Comparison of ENCODE assay signal across 3 fruit fly cellular contexts in genomic region chr2L:9134209-9134608, dm6.
TF ChIP-seq lines count a peak whose summit lies in the region.

No protein-coding gene starts in this region.

- no peak for TF ChIP-seq CTCF in whole organism, embryonic (GFP tag; optimal IDR thresholded peaks at IDR 0.05; lab: Kevin White, UChicago)

TF ChIP-seq in whole organism, adult, 20 proteins besides CTCF, POLR2A, EP300 and RAD21:
- TF ChIP-seq kay (GFP tag; lab: Kevin White, UChicago; ENCODE audit: borderline replicate concordance) (peak; percentile 49), CG11617 (GFP tag; optimal IDR thresholded peaks at IDR 0.05; lab: Kevin White, UChicago) (no peak)

TF ChIP-seq in whole organism, embryonic, 481 proteins besides CTCF, POLR2A, EP300 and RAD21 (continues in another document):
- TF ChIP-seq HHEX (GFP tag; optimal IDR thresholded peaks at IDR 0.05; lab: Kevin White, UChicago) (no peak), hb (GFP tag; IDR thresholded peaks at IDR 0.05; lab: Robert Waterston, UW; ENCODE audit: partially characterized antibody) (no peak), pho (GFP tag; optimal IDR thresholded peaks at IDR 0.05; lab: Kevin White, UChicago) (no peak), nom (GFP tag; optimal IDR thresholded peaks at IDR 0.05; lab: Kevin White, UChicago) (no peak), gem (tag; optimal IDR thresholded peaks at IDR 0.05; lab: Kevin White, UChicago) (no peak), D (optimal IDR thresholded peaks at IDR 0.05; lab: Kevin White, UChicago) (no peak), D (GFP tag; optimal IDR thresholded peaks at IDR 0.05; lab: Kevin White, UChicago) (no peak), CG17612 (GFP tag; IDR thresholded peaks at IDR 0.05; lab: Robert Waterston, UW) (no peak), CG10959 (GFP tag; IDR thresholded peaks at IDR 0.05; lab: Robert Waterston, UW) (no peak), mld (GFP tag; IDR thresholded peaks at IDR 0.05; lab: Robert Waterston, UW; ENCODE audit: partially characterized antibody) (no peak), CoRest (tag; optimal IDR thresholded peaks at IDR 0.05; lab: Kevin White, UChicago) (no peak), Hr78 (GFP tag; optimal IDR thresholded peaks at IDR 0.05; lab: Kevin White, UChicago) (no peak), Sry-δ (GFP tag; optimal IDR thresholded peaks at IDR 0.05; lab: Kevin White, UChicago) (no peak), her (GFP tag; optimal IDR thresholded peaks at IDR 0.05; lab: Kevin White, UChicago) (no peak), ci (GFP tag; IDR thresholded peaks at IDR 0.05; lab: Robert Waterston, UW) (no peak), otp (GFP tag; IDR thresholded peaks at IDR 0.05; lab: Robert Waterston, UW) (no peak), E2f2 (GFP tag; IDR thresholded peaks at IDR 0.05; lab: Robert Waterston, UW) (peak; percentile 27; the same call in 1 of the 2 replicates), chinmo (GFP tag; IDR thresholded peaks at IDR 0.05; lab: Robert Waterston, UW; ENCODE audit: partially characterized antibody) (0 out of 4 replicates have a peak, but pooled peaks have one; percentile 67), schlank (tag; optimal IDR thresholded peaks at IDR 0.05; lab: Kevin White, UChicago) (no peak), CG1024 (GFP tag; IDR thresholded peaks at IDR 0.05; lab: Robert Waterston, UW) (no peak), CG2116 (GFP tag; optimal IDR thresholded peaks at IDR 0.05; lab: Kevin White, UChicago) (no peak), CG31441 (GFP tag; IDR thresholded peaks at IDR 0.05; lab: Robert Waterston, UW) (no peak), Hr39 (optimal IDR thresholded peaks at IDR 0.05; lab: Kevin White, UChicago) (no peak), CG6791 (GFP tag; IDR thresholded peaks at IDR 0.05; lab: Robert Waterston, UW; ENCODE audit: partially characterized antibody) (no peak), sug (tag; optimal IDR thresholded peaks at IDR 0.05; lab: Kevin White, UChicago) (peak; percentile 75), bsh (GFP tag; optimal IDR thresholded peaks at IDR 0.05; lab: Kevin White, UChicago) (no peak), CG34224 (GFP tag; IDR thresholded peaks at IDR 0.05; lab: Robert Waterston, UW; ENCODE audit: partially characterized antibody) (no peak), luna (GFP tag; optimal IDR thresholded peaks at IDR 0.05; lab: Kevin White, UChicago) (no peak), lmd (GFP tag; IDR thresholded peaks at IDR 0.05; lab: Robert Waterston, UW) (no peak), vvl (GFP tag; IDR thresholded peaks at IDR 0.05; lab: Robert Waterston, UW) (no peak), insv (GFP tag; optimal IDR thresholded peaks at IDR 0.05; lab: Kevin White, UChicago) (no peak), gcm (GFP tag; optimal IDR thresholded peaks at IDR 0.05; lab: Kevin White, UChicago) (no peak), kah (GFP tag; optimal IDR thresholded peaks at IDR 0.05; lab: Kevin White, UChicago) (no peak), gcm2 (GFP tag; optimal IDR thresholded peaks at IDR 0.05; lab: Kevin White, UChicago) (no peak), NC2α (GFP tag; optimal IDR thresholded peaks at IDR 0.05; lab: Kevin White, UChicago) (no peak), Hey (tag; optimal IDR thresholded peaks at IDR 0.05; lab: Kevin White, UChicago) (peak; percentile 35), Neu2 (GFP tag; optimal IDR thresholded peaks at IDR 0.05; lab: Kevin White, UChicago; ENCODE audit: borderline replicate concordance) (no peak), lab (GFP tag; optimal IDR thresholded peaks at IDR 0.05; lab: Kevin White, UChicago) (peak; percentile 51), CG17568 (GFP tag; optimal IDR thresholded peaks at IDR 0.05; lab: Kevin White, UChicago) (no peak), ab (GFP tag; optimal IDR thresholded peaks at IDR 0.05; lab: Kevin White, UChicago) (no peak), Hr51 (GFP tag; optimal IDR thresholded peaks at IDR 0.05; lab: Kevin White, UChicago) (no peak), CG3726 (GFP tag; IDR thresholded peaks at IDR 0.05; lab: Robert Waterston, UW) (0 out of 3 replicates have a peak, but pooled peaks have one; percentile 24), B-H1 (GFP tag; IDR thresholded peaks at IDR 0.05; lab: Robert Waterston, UW) (no peak), CG10267 (tag; optimal IDR thresholded peaks at IDR 0.05; lab: Kevin White, UChicago) (no peak), exex (tag; optimal IDR thresholded peaks at IDR 0.05; lab: Kevin White, UChicago) (peak; percentile 87), CG6272 (GFP tag; IDR thresholded peaks at IDR 0.05; lab: Robert Waterston, UW) (no peak)

TF ChIP-seq in whole organism, prepupa, 60 proteins besides CTCF, POLR2A, EP300 and RAD21:
- TF ChIP-seq fkh (GFP tag; optimal IDR thresholded peaks at IDR 0.05; lab: Kevin White, UChicago) (peak; percentile 56), vri (GFP tag; optimal IDR thresholded peaks at IDR 0.05; lab: Kevin White, UChicago) (peak; percentile 75), eg (GFP tag; IDR thresholded peaks at IDR 0.05; lab: Robert Waterston, UW) (no peak)
